Worm (Caenorhabditis elegans) whole organism, L4 larva: ENCODE measurements around the gene F43C11.1.
A peak's percentile ranks its signal among the peaks of the same experiment; 100 is the strongest.

Source experiments
- F44E2.7 ChIP-seq: fragments of 200-800 bp; sonication (Bioruptor generic); IDR thresholded peaks from 2 replicates; pipeline ENCODE4 v2.1.2; 2022; ENCODE audit warnings: missing genetic modification characterization, missing compliant biosample characterization
- F49E8.2 ChIP-seq: sonication (generic microtip); optimal IDR thresholded peaks from 2 replicates; lab custom pipeline; 2016; ENCODE audit warnings: missing compliant biosample characterization, mild to moderate bottlenecking, missing genetic modification characterization, borderline replicate concordance
- T26A8.4 ChIP-seq: fragments of 200-800 bp; sonication (Bioruptor generic); IDR thresholded peaks from 2 replicates; pipeline ENCODE4 v1.3.6; 2022; ENCODE audit warnings: missing genetic modification characterization, missing compliant biosample characterization
- Y48G9A.11 ChIP-seq: fragments of 200-800 bp; sonication (Bioruptor generic); IDR thresholded peaks from 2 replicates; pipeline ENCODE4 v1.3.6; 2022; ENCODE audit warnings: missing genetic modification reagents, missing genetic modification characterization, missing compliant biosample characterization
- Y75B8A.6 ChIP-seq: fragments of 200-800 bp; sonication (Bioruptor generic); IDR thresholded peaks from 2 replicates; pipeline ENCODE4 v1.3.6; 2022; ENCODE audit warnings: missing genetic modification reagents, missing genetic modification characterization, missing compliant biosample characterization
- ZK546.5 ChIP-seq, 2 experiments: sonication (generic microtip); optimal IDR thresholded peaks; 2 replicates each; lab custom pipeline; 2017; ENCODE audit warnings: missing biosample characterization in 2 of 2, missing genetic modification characterization in 2 of 2
- aha-1 ChIP-seq: fragments of 150-350 bp; peaks from one replicate; lab custom pipeline; 2014; ENCODE audit warnings: missing biosample characterization, missing genetic modification characterization
- ama-1 ChIP-seq: fragments of 150-350 bp; optimal IDR thresholded peaks from 2 replicates; lab custom pipeline; 2014; ENCODE audit warnings: inconsistent platforms, mixed read lengths
- arid-1 ChIP-seq: fragments of 200-800 bp; sonication (Bioruptor generic); conservative IDR thresholded peaks from 2 replicates; pipeline ENCODE4 v1.3.6; 2022; ENCODE audit warnings: missing genetic modification reagents, missing genetic modification characterization, missing compliant biosample characterization
- attf-4 ChIP-seq: sonication (generic microtip); optimal IDR thresholded peaks from 3 replicates; lab custom pipeline; 2017; ENCODE audit warnings: missing biosample characterization, missing genetic modification characterization
- ceh-28 ChIP-seq: fragments of 150-350 bp; optimal IDR thresholded peaks from 2 replicates; lab custom pipeline; 2014; ENCODE audit warnings: missing biosample characterization, missing genetic modification reagents, missing genetic modification characterization
- ceh-32 ChIP-seq: sonication (generic microtip); optimal IDR thresholded peaks from 2 replicates; lab custom pipeline; 2016; ENCODE audit warnings: mild to moderate bottlenecking, missing genetic modification characterization, missing compliant biosample characterization; ENCODE audit not compliant: poor library complexity
- ceh-82 ChIP-seq: sonication (generic microtip); optimal IDR thresholded peaks from 2 replicates; lab custom pipeline; 2017; ENCODE audit warnings: missing biosample characterization, missing genetic modification characterization
- ctbp-1 ChIP-seq: fragments of 200-800 bp; sonication (Bioruptor generic); IDR thresholded peaks from 2 replicates; pipeline ENCODE4 v1.3.6; 2022; ENCODE audit warnings: missing genetic modification reagents, missing genetic modification characterization, missing compliant biosample characterization
- daf-12 ChIP-seq: fragments of 150-350 bp; optimal IDR thresholded peaks from 2 replicates; lab custom pipeline; 2014; ENCODE audit warnings: missing biosample characterization, missing genetic modification reagents, missing genetic modification characterization
- daf-8 ChIP-seq: fragments of 200-800 bp; sonication (Bioruptor generic); IDR thresholded peaks from 2 replicates; pipeline ENCODE4 v1.3.6; 2022; ENCODE audit warnings: missing genetic modification characterization, missing compliant biosample characterization
- dmd-9 ChIP-seq: fragments of 200-800 bp; sonication (Bioruptor generic); IDR thresholded peaks from 2 replicates; pipeline ENCODE4 v1.3.6; 2022; ENCODE audit warnings: missing genetic modification reagents, missing genetic modification characterization, missing compliant biosample characterization
- dpl-1 ChIP-seq: fragments of 150-350 bp; optimal IDR thresholded peaks from 2 replicates; lab custom pipeline; 2014; ENCODE audit warnings: missing biosample characterization, missing genetic modification reagents, missing genetic modification characterization
- egl-43 ChIP-seq: fragments of 200-800 bp; sonication (Bioruptor generic); IDR thresholded peaks from 2 replicates; pipeline ENCODE4 v1.3.6; 2022; ENCODE audit warnings: missing genetic modification reagents, missing genetic modification characterization, missing compliant biosample characterization
- hlh-11 ChIP-seq: fragments of 200-800 bp; sonication (Bioruptor generic); optimal IDR thresholded peaks from 2 replicates; lab custom pipeline; 2018; ENCODE audit warnings: mild to moderate bottlenecking, missing genetic modification characterization, missing compliant biosample characterization
- hlh-30 ChIP-seq: sonication (generic microtip); optimal IDR thresholded peaks from 2 replicates; lab custom pipeline; 2017; ENCODE audit warnings: antibody characterized with exemption, mild to moderate bottlenecking, missing genetic modification characterization, missing compliant biosample characterization; ENCODE audit not compliant: insufficient read depth
- hmg-1.1 ChIP-seq: fragments of 200-800 bp; sonication (Bioruptor generic); IDR thresholded peaks from 2 replicates; pipeline ENCODE4 v1.3.6; 2022; ENCODE audit warnings: missing genetic modification reagents, missing genetic modification characterization, missing compliant biosample characterization
- lin-29 ChIP-seq: fragments of 200-800 bp; sonication (Bioruptor generic); IDR thresholded peaks from 2 replicates; pipeline ENCODE4 v1.3.6; 2022; ENCODE audit warnings: missing genetic modification reagents, missing genetic modification characterization, missing compliant biosample characterization
- lsy-2 ChIP-seq, 2 experiments: fragments of 150-350 bp in 1 of 2; sonication (generic microtip) in 1 of 2; optimal IDR thresholded peaks; 2 replicates each; lab custom pipeline; 2014 to 2017; ENCODE audit warnings: missing biosample characterization in 2 of 2, missing genetic modification characterization in 2 of 2
- madf-5 ChIP-seq, 2 experiments: fragments of 200-800 bp; sonication (Bioruptor generic); IDR thresholded peaks; 2 replicates each; pipeline ENCODE4 v1.3.6; 2022; ENCODE audit warnings: missing compliant biosample characterization in 2 of 2, missing genetic modification characterization in 2 of 2
- madf-9 ChIP-seq: fragments of 200-800 bp; sonication (Bioruptor generic); conservative IDR thresholded peaks from 2 replicates; pipeline ENCODE4 v1.3.6; 2022; ENCODE audit warnings: missing genetic modification reagents, missing genetic modification characterization, missing compliant biosample characterization
- mdl-1 ChIP-seq, 2 experiments: fragments of 150-350 bp in 1 of 2; sonication (generic microtip) in 1 of 2; optimal IDR thresholded peaks; 2 replicates each; lab custom pipeline; 2014 to 2017; ENCODE audit warnings: missing biosample characterization in 2 of 2, missing genetic modification characterization in 2 of 2
- mxl-3 ChIP-seq: fragments of 200-800 bp; sonication (Bioruptor generic); optimal IDR thresholded peaks from 2 replicates; lab custom pipeline; 2018; ENCODE audit warnings: mild to moderate bottlenecking, missing genetic modification characterization, missing compliant biosample characterization
- nhr-111 ChIP-seq: fragments of 200-800 bp; sonication (Bioruptor generic); optimal IDR thresholded peaks from 2 replicates; lab custom pipeline; 2018; ENCODE audit warnings: mild to moderate bottlenecking, missing genetic modification characterization, missing compliant biosample characterization
- nhr-237 ChIP-seq: sonication (generic microtip); optimal IDR thresholded peaks from 2 replicates; lab custom pipeline; 2017; ENCODE audit warnings: missing biosample characterization, missing genetic modification characterization
- nhr-28 ChIP-seq: fragments of 150-350 bp; optimal IDR thresholded peaks from 2 replicates; lab custom pipeline; 2014; ENCODE audit warnings: missing biosample characterization, missing genetic modification characterization
- nhr-42 ChIP-seq: fragments of 200-800 bp; sonication (Bioruptor generic); IDR thresholded peaks from 2 replicates; pipeline ENCODE4 v1.3.6; 2022; ENCODE audit warnings: missing genetic modification characterization, missing compliant biosample characterization
- nhr-48 ChIP-seq: sonication (generic microtip); optimal IDR thresholded peaks from 2 replicates; lab custom pipeline; 2016; ENCODE audit warnings: mild to moderate bottlenecking, missing genetic modification characterization, missing compliant biosample characterization
- nhr-6 ChIP-seq: fragments of 150-350 bp; optimal IDR thresholded peaks from 2 replicates; lab custom pipeline; 2014; ENCODE audit warnings: missing biosample characterization, missing genetic modification characterization
- nhr-76 ChIP-seq: fragments of 150-350 bp; optimal IDR thresholded peaks from 2 replicates; lab custom pipeline; 2014; ENCODE audit warnings: missing biosample characterization, missing genetic modification characterization
- nhr-77 ChIP-seq: fragments of 150-350 bp; optimal IDR thresholded peaks from 2 replicates; lab custom pipeline; 2014; ENCODE audit warnings: missing biosample characterization, missing genetic modification characterization
- pqm-1 ChIP-seq: sonication (generic microtip); optimal IDR thresholded peaks from 2 replicates; lab custom pipeline; 2017; ENCODE audit warnings: missing biosample characterization, missing genetic modification characterization
- snpc-1.2 ChIP-seq: fragments of 200-800 bp; sonication (Bioruptor generic); IDR thresholded peaks from 2 replicates; pipeline ENCODE4 v1.3.6; 2022; ENCODE audit warnings: missing genetic modification reagents, missing genetic modification characterization, missing compliant biosample characterization
- spr-3 ChIP-seq: fragments of 200-800 bp; sonication (Bioruptor generic); optimal IDR thresholded peaks from 2 replicates; lab custom pipeline; 2018; ENCODE audit warnings: mild to moderate bottlenecking, missing genetic modification characterization, missing compliant biosample characterization
- tag-97 ChIP-seq: fragments of 200-800 bp; sonication (Bioruptor generic); IDR thresholded peaks from 2 replicates; pipeline ENCODE4 v1.3.6; 2022; ENCODE audit warnings: missing genetic modification characterization, missing compliant biosample characterization
- unc-39 ChIP-seq: sonication (generic microtip); optimal IDR thresholded peaks from 2 replicates; lab custom pipeline; 2017; ENCODE audit warnings: missing biosample characterization, missing genetic modification characterization
- unc-62 ChIP-seq, 3 experiments: fragments of 150-350 bp in 1 of 3; sonication (generic microtip); optimal IDR thresholded peaks in 2 of 3; peaks in 1 of 3; 1 replicate in 1 of 3; 2 replicates in 2 of 3; lab custom pipeline; 2014 to 2017; ENCODE audit warnings: missing biosample characterization in 3 of 3, missing genetic modification characterization in 3 of 3, missing genetic modification reagents in 3 of 3, missing genotype in 1 of 3
- zag-1 ChIP-seq: fragments of 150-350 bp; optimal IDR thresholded peaks from 2 replicates; lab custom pipeline; 2014; ENCODE audit warnings: missing biosample characterization, missing genetic modification characterization
- zfp-3 ChIP-seq: fragments of 200-800 bp; sonication (Bioruptor generic); conservative IDR thresholded peaks from 2 replicates; pipeline ENCODE4 v1.3.6; 2022; ENCODE audit warnings: missing genetic modification reagents, missing genetic modification characterization, missing compliant biosample characterization
- zip-11 ChIP-seq: fragments of 200-800 bp; sonication (Bioruptor generic); IDR thresholded peaks from 2 replicates; pipeline ENCODE4 v1.3.6; 2022; ENCODE audit warnings: missing genetic modification characterization, missing compliant biosample characterization
- zip-2 ChIP-seq: fragments of 150-350 bp; optimal IDR thresholded peaks from 2 replicates; lab custom pipeline; 2014; ENCODE audit warnings: missing biosample characterization, missing genetic modification characterization
- ztf-11 ChIP-seq: fragments of 150-350 bp; optimal IDR thresholded peaks from 2 replicates; lab custom pipeline; 2014; ENCODE audit warnings: missing biosample characterization, missing genetic modification characterization
- ztf-7 ChIP-seq: fragments of 150-350 bp; optimal IDR thresholded peaks from 2 replicates; lab custom pipeline; 2014; ENCODE audit warnings: missing biosample characterization, missing genetic modification characterization

F43C11.1 gene

ce11 chrII:2356795-2357194 lies at the start of gene F43C11.1:
Gene F43C11.1, plus strand, starts transcription at chrII:2357095.
- TF ChIP-seq dmd-9 (GFP tag; lab: Robert Waterston, UW) (no peak), hlh-30 (tag; lab: Kevin White, UChicago) (no peak)

DNA sequence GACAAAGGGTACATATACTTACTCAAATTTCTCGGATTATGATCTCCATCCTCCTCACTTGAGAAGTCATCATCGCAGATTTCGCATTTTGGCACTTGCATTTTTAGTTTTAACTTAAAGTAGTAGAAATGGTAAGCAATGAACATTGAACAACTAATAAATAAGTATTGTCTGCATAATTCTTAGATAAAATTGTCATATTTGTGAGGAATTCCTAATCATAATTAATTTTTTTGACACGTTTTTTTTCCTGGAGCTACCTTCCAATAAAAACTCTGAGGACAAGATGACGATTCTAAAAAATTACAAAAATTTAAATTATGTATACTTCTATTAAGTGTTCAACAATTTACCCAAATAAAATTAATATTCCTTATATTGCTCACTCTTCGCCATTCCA lies 44.1 kb upstream of the F43C11.1 start, which contains the start of the genes trim-21 and B0281.1:
TSS of gene trim-21 (minus strand) at position 101 of the 400 bp plus-strand sequence.
TSS of gene B0281.1 (plus strand) at position 321 of the 400 bp plus-strand sequence.
- TF ChIP-seq F49E8.2 (tag; lab: Kevin White, UChicago) = no peak
- no peak for TF ChIP-seq madf-5 (GFP tag; IDR thresholded peaks at IDR 0.05; lab: Robert Waterston, UW)
- no peak for TF ChIP-seq spr-3 (GFP tag; lab: Kevin White, UChicago)
- no peak for TF ChIP-seq hmg-1.1
- TF ChIP-seq pqm-1 (tag; lab: Kevin White, UChicago) = no peak
- TF ChIP-seq nhr-48 (tag; lab: Kevin White, UChicago) = no peak

DNA sequence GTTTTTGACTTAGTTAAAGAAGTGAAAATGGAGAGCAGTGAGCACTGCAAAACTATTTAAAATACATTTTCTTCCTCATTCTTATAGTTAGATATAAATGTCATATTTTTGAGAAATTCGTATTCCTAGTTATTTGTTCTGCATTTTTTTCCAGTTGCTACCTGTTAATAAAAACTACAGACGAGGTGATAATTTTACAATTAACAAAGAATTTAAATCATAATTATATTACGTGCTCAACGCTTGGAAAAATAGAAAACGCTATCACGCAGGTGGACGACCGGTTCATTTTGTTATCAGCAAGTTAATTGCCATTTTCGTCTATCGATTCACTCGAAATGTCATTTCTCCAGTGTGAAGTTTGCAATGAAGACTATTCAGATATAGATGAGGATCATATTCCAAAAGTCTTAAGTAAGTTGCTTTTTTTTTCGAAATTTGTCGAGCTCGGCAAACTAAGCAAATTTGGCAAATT lies 39.0 kb upstream of the F43C11.1 start, which contains the start of the genes ZK1240.5 and ZK1240.9:
TSS of gene ZK1240.5 (minus strand) at position 51 of the 475 bp plus-strand sequence.
TSS of gene ZK1240.9 (plus strand) at position 307 of the 475 bp plus-strand sequence.
- TF ChIP-seq madf-9 (GFP tag; lab: Robert Waterston, UW) (no peak), madf-5 (GFP tag; IDR thresholded peaks at IDR 0.05; lab: Robert Waterston, UW) (no peak), ceh-82 (tag; lab: Kevin White, UChicago) (no peak), pqm-1 (tag; lab: Kevin White, UChicago) (peak; percentile 76), zip-2 (no peak), hlh-11 (no peak), daf-8 (GFP tag; lab: Robert Waterston, UW) (no peak), Y48G9A.11 (GFP tag; lab: Robert Waterston, UW) (no peak), mxl-3 (GFP tag; lab: Kevin White, UChicago) (no peak), ztf-7 (tag; lab: Kevin White, UChicago) (no peak), snpc-1.2 (GFP tag; lab: Robert Waterston, UW) (no peak), daf-12 (tag; lab: Kevin White, UChicago) (no peak), ZK546.5 (tag; optimal IDR thresholded peaks at IDR 0.05; lab: Kevin White, UChicago) (no peak), arid-1 (GFP tag; lab: Robert Waterston, UW) (no peak), nhr-77 (tag; lab: Kevin White, UChicago) (no peak), zip-11 (GFP tag; lab: Robert Waterston, UW) (no peak), hmg-1.1 (no peak), lin-29 (no peak), zfp-3 (no peak), aha-1 (tag; lab: Kevin White, UChicago) (peak; percentile 22), nhr-28 (tag; lab: Kevin White, UChicago) (peak; percentile 26), tag-97 (GFP tag; lab: Robert Waterston, UW) (no peak), ctbp-1 (GFP tag; lab: Robert Waterston, UW) (no peak), ceh-32 (no peak), ztf-11 (tag; lab: Kevin White, UChicago) (no peak), ama-1 (lab: Kevin White, UChicago) (no peak), nhr-42 (no peak), ceh-28 (tag; lab: Kevin White, UChicago) (no peak), egl-43 (GFP tag; lab: Robert Waterston, UW) (no peak), nhr-48 (tag; lab: Kevin White, UChicago) (no peak), zag-1 (tag; lab: Kevin White, UChicago) (no peak), nhr-76 (no peak), attf-4 (tag; lab: Kevin White, UChicago) (no peak), T26A8.4 (no peak), unc-62 (GFP tag; optimal IDR thresholded peaks at IDR 0.05 in 1 of 2; lab: Kevin White, UChicago) (peak in 1 of 2 experiments; percentile 72), unc-62 (tag; optimal IDR thresholded peaks at IDR 0.05; lab: Kevin White, UChicago) (no peak), Y75B8A.6 (no peak), lsy-2 (tag; optimal IDR thresholded peaks at IDR 0.05; lab: Kevin White, UChicago) (no peak), F44E2.7 (GFP tag; lab: Robert Waterston, UW) (no peak), unc-39 (tag; lab: Kevin White, UChicago) (no peak), nhr-111 (no peak), nhr-237 (tag; lab: Kevin White, UChicago) (no peak), mdl-1 (tag; optimal IDR thresholded peaks at IDR 0.05; lab: Kevin White, UChicago) (no peak), nhr-6 (no peak), dpl-1 (GFP tag; lab: Kevin White, UChicago) (no peak)
